Fruit fly (Drosophila melanogaster) whole organism, adult: ENCODE measurements around the gene Mlc2.

Experiments used
- CG11617 ChIP-seq: fragments of 200-800 bp; sonication (Bioruptor generic); optimal IDR thresholded peaks from 2 replicates; lab custom pipeline; 2017; ENCODE audit warnings: mild to moderate bottlenecking, missing biosample characterization, missing genetic modification reagents, missing genetic modification characterization
- CG12768 ChIP-seq: fragments of 200-800 bp; sonication (Bioruptor generic); optimal IDR thresholded peaks from 2 replicates; lab custom pipeline; 2017; ENCODE audit warnings: missing biosample characterization, missing genetic modification characterization, mild to moderate bottlenecking, moderate library complexity, missing genetic modification reagents
- CG14711 ChIP-seq: fragments of 200-800 bp; sonication (Bioruptor generic); optimal IDR thresholded peaks from 2 replicates; lab custom pipeline; 2018; ENCODE audit warnings: missing biosample characterization, mild to moderate bottlenecking, missing genetic modification characterization, moderate library complexity
- CG1620 ChIP-seq: fragments of 200-800 bp; sonication (Bioruptor generic); optimal IDR thresholded peaks from 2 replicates; lab custom pipeline; 2016; ENCODE audit warnings: missing biosample characterization, missing genetic modification characterization
- CG33017 ChIP-seq: fragments of 200-800 bp; sonication (Bioruptor generic); optimal IDR thresholded peaks from 2 replicates; lab custom pipeline; 2018; ENCODE audit warnings: missing biosample characterization, mild to moderate bottlenecking, missing genetic modification characterization, moderate library complexity
- CG5204 ChIP-seq: fragments of 200-800 bp; sonication (Bioruptor generic); optimal IDR thresholded peaks from 2 replicates; lab custom pipeline; 2016; ENCODE audit warnings: missing biosample characterization, missing genetic modification characterization
- CG7045 ChIP-seq: fragments of 200-800 bp; sonication (Bioruptor generic); optimal IDR thresholded peaks from 2 replicates; lab custom pipeline; 2017; ENCODE audit warnings: missing biosample characterization, mild to moderate bottlenecking, missing genetic modification characterization
- CG7101 ChIP-seq: fragments of 200-800 bp; sonication (Bioruptor generic); optimal IDR thresholded peaks from 2 replicates; lab custom pipeline; 2018; ENCODE audit warnings: missing biosample characterization, mild to moderate bottlenecking, missing genetic modification characterization, moderate library complexity
- Clk ChIP-seq: fragments of 200-800 bp; sonication (Bioruptor generic); optimal IDR thresholded peaks from 2 replicates; lab custom pipeline; 2017; ENCODE audit warnings: missing biosample characterization, missing genetic modification characterization
- Crg-1 ChIP-seq: fragments of 200-800 bp; sonication (Bioruptor generic); optimal IDR thresholded peaks from 2 replicates; lab custom pipeline; 2016; ENCODE audit warnings: missing biosample characterization, missing genetic modification characterization
- Hr96 ChIP-seq: fragments of 200-800 bp; sonication (Bioruptor generic); optimal IDR thresholded peaks from 2 replicates; lab custom pipeline; 2016; ENCODE audit warnings: missing biosample characterization, missing genetic modification characterization
- Mnt ChIP-seq: fragments of 200-800 bp; sonication (Bioruptor generic); optimal IDR thresholded peaks from 2 replicates; lab custom pipeline; 2016; ENCODE audit warnings: missing biosample characterization, mild to moderate bottlenecking, missing genetic modification characterization
- bab1 ChIP-seq: fragments of 200-800 bp; sonication (Bioruptor generic); optimal IDR thresholded peaks from 3 replicates; lab custom pipeline; 2019; ENCODE audit warnings: missing biosample characterization, mild to moderate bottlenecking, missing genetic modification characterization, moderate library complexity
- cic ChIP-seq: fragments of 200-800 bp; sonication (Bioruptor generic); optimal IDR thresholded peaks from 2 replicates; lab custom pipeline; 2017; ENCODE audit warnings: missing biosample characterization, mild to moderate bottlenecking, missing genetic modification characterization, moderate library complexity
- cnc ChIP-seq, 2 experiments: fragments of >200 bp; optimal IDR thresholded peaks; 2 replicates each; lab custom pipeline; 2017
- kay ChIP-seq: fragments of 200-800 bp; sonication (Bioruptor generic); peaks from one replicate; lab custom pipeline; 2016; ENCODE audit warnings: missing biosample characterization, missing genetic modification characterization, borderline replicate concordance
- ovo ChIP-seq: fragments of 200-800 bp; sonication (Bioruptor generic); optimal IDR thresholded peaks from 2 replicates; lab custom pipeline; 2016; ENCODE audit warnings: missing biosample characterization, missing genetic modification characterization
- pad ChIP-seq: fragments of 200-800 bp; sonication (Bioruptor generic); optimal IDR thresholded peaks from 3 replicates; lab custom pipeline; 2017; ENCODE audit warnings: missing biosample characterization, missing genetic modification characterization, mild to moderate bottlenecking, moderate library complexity, missing genetic modification reagents
- tj ChIP-seq: fragments of 200-800 bp; sonication (Bioruptor generic); optimal IDR thresholded peaks from 3 replicates; lab custom pipeline; 2017; ENCODE audit warnings: missing biosample characterization, mild to moderate bottlenecking, missing genetic modification characterization, moderate library complexity
- toe ChIP-seq: fragments of 200-800 bp; sonication (Bioruptor generic); optimal IDR thresholded peaks from 2 replicates; lab custom pipeline; 2016; ENCODE audit warnings: missing biosample characterization, missing genetic modification characterization

The Mlc2 gene

dm6 chr3R:30174160-30175002 lies at the start of gene Mlc2:
Gene Mlc2, minus strand, starts transcription at chr3R:30174551.
- TF ChIP-seq CG12768 (no peak), Hr96 (GFP tag; lab: Kevin White, UChicago) (no peak), pad (peak; percentile 42), CG5204 (no peak), CG7101 (no peak), ovo (GFP tag; lab: Kevin White, UChicago) (no peak), CG11617 (GFP tag; lab: Kevin White, UChicago) (no peak)

dm6 chr3R:30222236-30222635 lies 47.9 kb upstream of the Mlc2 start:
- TF ChIP-seq ovo (GFP tag; lab: Kevin White, UChicago) (no peak), toe (GFP tag; lab: Kevin White, UChicago) (no peak), kay (GFP tag; lab: Kevin White, UChicago) (no peak), Mnt (no peak), Crg-1 (GFP tag; lab: Kevin White, UChicago) (no peak), Clk (GFP tag; lab: Kevin White, UChicago) (no peak), CG12768 (no peak), CG7101 (no peak), CG33017 (tag; lab: Kevin White, UChicago) (no peak), pad (no peak), bab1 (GFP tag; lab: Kevin White, UChicago) (no peak), tj (no peak), CG11617 (GFP tag; lab: Kevin White, UChicago) (no peak), Hr96 (GFP tag; lab: Kevin White, UChicago) (no peak), CG5204 (no peak), cnc (optimal IDR thresholded peaks at IDR 0.05; lab: Kevin White, UChicago) (no peak)

- TF ChIP-seq CG14711 (tag; lab: Kevin White, UChicago), result no peak
- no peak for TF ChIP-seq tj
- no peak for TF ChIP-seq Mnt
- no peak for TF ChIP-seq bab1 (GFP tag; lab: Kevin White, UChicago)
- no peak for TF ChIP-seq CG7101
- TF ChIP-seq pad, result no peak
- no peak for TF ChIP-seq toe (GFP tag; lab: Kevin White, UChicago)
- no peak for TF ChIP-seq CG33017 (tag; lab: Kevin White, UChicago)
- TF ChIP-seq Clk (GFP tag; lab: Kevin White, UChicago), result no peak
- no peak for TF ChIP-seq CG7045 (GFP tag; lab: Kevin White, UChicago)
- no peak for TF ChIP-seq ovo (GFP tag; lab: Kevin White, UChicago)
- TF ChIP-seq CG5204, result no peak
- no peak for TF ChIP-seq cic (GFP tag; lab: Kevin White, UChicago)
- no peak for TF ChIP-seq CG11617 (GFP tag; lab: Kevin White, UChicago)
These were observed 41.9 kb upstream of the Mlc2 start, which contains the start of gene CecC for dm6 chr3R:30216210-30216609. Gene CecC, plus strand, starts transcription at chr3R:30216484.

- TF ChIP-seq kay (GFP tag; lab: Kevin White, UChicago) (no peak), CG7101 (no peak), bab1 (GFP tag; lab: Kevin White, UChicago) (no peak), Mnt (no peak), toe (GFP tag; lab: Kevin White, UChicago) (no peak), Clk (GFP tag; lab: Kevin White, UChicago) (no peak), CG7045 (GFP tag; lab: Kevin White, UChicago) (no peak), CG1620 (no peak), cnc (optimal IDR thresholded peaks at IDR 0.05; lab: Kevin White, UChicago) (no peak), CG14711 (tag; lab: Kevin White, UChicago) (no peak), pad (no peak), cic (GFP tag; lab: Kevin White, UChicago) (no peak), ovo (GFP tag; lab: Kevin White, UChicago) (no peak), CG11617 (GFP tag; lab: Kevin White, UChicago) (no peak), CG12768 (no peak), CG33017 (tag; lab: Kevin White, UChicago) (no peak), CG5204 (no peak), Crg-1 (GFP tag; lab: Kevin White, UChicago) (no peak), tj (no peak), Hr96 (GFP tag; lab: Kevin White, UChicago) (no peak)
These were observed 40.7 kb upstream of the Mlc2 start for dm6 chr3R:30215020-30215419.

- TF ChIP-seq toe (GFP tag; lab: Kevin White, UChicago) (no peak), cnc (optimal IDR thresholded peaks at IDR 0.05; lab: Kevin White, UChicago) (no peak), cic (GFP tag; lab: Kevin White, UChicago) (no peak), CG12768 (no peak), Hr96 (GFP tag; lab: Kevin White, UChicago) (no peak), CG5204 (no peak), CG7045 (GFP tag; lab: Kevin White, UChicago) (no peak), Mnt (no peak), CG14711 (tag; lab: Kevin White, UChicago) (no peak), CG33017 (tag; lab: Kevin White, UChicago) (no peak), CG7101 (no peak), CG1620 (no peak), Clk (GFP tag; lab: Kevin White, UChicago) (no peak), CG11617 (GFP tag; lab: Kevin White, UChicago) (no peak)
These were observed 39.3 kb upstream of the Mlc2 start, which contains the start of gene CecB for dm6 chr3R:30213697-30214096. Gene CecB, minus strand, starts transcription at chr3R:30213797.

dm6 chr3R:30211856-30212255 lies 37.5 kb upstream of the Mlc2 start, which contains the start of gene CecA2:
Gene CecA2, plus strand, starts transcription at chr3R:30212156.
- TF ChIP-seq cic (GFP tag; lab: Kevin White, UChicago), result no peak
- TF ChIP-seq CG11617 (GFP tag; lab: Kevin White, UChicago), result no peak
